Fruit fly (Drosophila melanogaster) whole organism, prepupa: ENCODE data around the gene CG42502.

Experiments used
- CG34406 ChIP-seq: fragments of 200-800 bp; sonication (Bioruptor generic); optimal IDR thresholded peaks from 3 replicates; lab custom pipeline; 2016; ENCODE audit warnings: missing biosample characterization, missing genetic modification characterization
- CG3919 ChIP-seq: fragments of 200-800 bp; sonication (Bioruptor generic); optimal IDR thresholded peaks from 3 replicates; lab custom pipeline; 2016; ENCODE audit warnings: missing biosample characterization, missing genetic modification characterization
- CG6792 ChIP-seq: fragments of 200-800 bp; sonication (Bioruptor generic); optimal IDR thresholded peaks from 3 replicates; lab custom pipeline; 2016; ENCODE audit warnings: missing biosample characterization, missing genetic modification characterization
- Eip75B ChIP-seq: fragments of 200-800 bp; sonication (Bioruptor generic); optimal IDR thresholded peaks from 3 replicates; lab custom pipeline; 2016; ENCODE audit warnings: missing biosample characterization, missing genetic modification characterization
- Hr38 ChIP-seq: sonication (Bioruptor generic); optimal IDR thresholded peaks from 2 replicates; lab custom pipeline; 2016; ENCODE audit warnings: missing biosample characterization, missing genetic modification characterization
- Sox102F ChIP-seq: fragments of 200-800 bp; sonication (Bioruptor generic); optimal IDR thresholded peaks from 2 replicates; lab custom pipeline; 2016; ENCODE audit warnings: missing biosample characterization, mild to moderate bottlenecking, missing genetic modification characterization
- Sox15 ChIP-seq: fragments of 200-800 bp; sonication (Bioruptor generic); optimal IDR thresholded peaks from 3 replicates; lab custom pipeline; 2016; ENCODE audit warnings: missing biosample characterization, missing genetic modification characterization
- dsx ChIP-seq: fragments of 200-800 bp; optimal IDR thresholded peaks from 3 replicates; lab custom pipeline; 2019; ENCODE audit warnings: missing biosample characterization, mild to moderate bottlenecking, missing genetic modification characterization, moderate library complexity; ENCODE audit not compliant: poor library complexity, severe bottlenecking
- ss ChIP-seq, 2 experiments: fragments of 200-800 bp; sonication (Bioruptor generic); optimal IDR thresholded peaks; 2 replicates in 1 of 2; 3 replicates in 1 of 2; lab custom pipeline; 2017 to 2018; ENCODE audit warnings: mild to moderate bottlenecking in 2 of 2, missing biosample characterization in 2 of 2, missing genetic modification characterization in 2 of 2, moderate library complexity in 1 of 2

DNA sequence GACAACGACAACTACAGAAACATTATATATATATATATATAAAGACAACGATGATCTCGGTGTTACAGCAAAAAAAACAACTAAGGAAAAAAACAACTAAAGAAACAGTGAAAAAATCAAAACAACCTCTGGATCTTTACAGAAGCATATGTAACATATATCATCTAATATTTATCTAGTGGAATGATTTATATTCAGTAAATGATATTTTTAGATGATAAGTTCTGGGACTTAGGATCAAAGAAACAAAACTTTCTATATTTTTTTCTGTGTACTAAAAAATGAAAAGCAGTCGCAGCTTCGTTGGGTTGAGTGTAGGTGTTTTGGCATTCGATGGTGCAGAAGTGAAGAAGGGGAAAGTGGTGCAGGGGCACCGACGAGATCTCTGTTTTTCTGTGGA lies 43.9 kb downstream of the CG42502 start:
- no peak for TF ChIP-seq CG6792
- TF ChIP-seq CG34406 (GFP tag; lab: Kevin White, UChicago) = no peak
- peak; percentile 40 for TF ChIP-seq dsx
- TF ChIP-seq ss (GFP tag; optimal IDR thresholded peaks at IDR 0.05; lab: Kevin White, UChicago) = no peak
- TF ChIP-seq Hr38 (GFP tag; lab: Kevin White, UChicago) = no peak
- TF ChIP-seq CG3919 (GFP tag; lab: Kevin White, UChicago) = peak; percentile 27
- TF ChIP-seq Eip75B (GFP tag; lab: Kevin White, UChicago) = peak; percentile 7
- no peak for TF ChIP-seq Sox102F (GFP tag; lab: Kevin White, UChicago)
- no peak for TF ChIP-seq Sox15
